Worm (Caenorhabditis elegans) whole organism, mixed stage, embryonic: ENCODE data around the gene flh-2.

Experiments
- bed-3 ChIP-seq: fragments of 200-800 bp; sonication (Bioruptor generic); optimal IDR thresholded peaks from 3 replicates; lab custom pipeline; 2018; ENCODE audit warnings: mild to moderate bottlenecking, missing genetic modification characterization, moderate library complexity, missing compliant biosample characterization
- ceh-83 ChIP-seq: fragments of 200-800 bp; sonication (Bioruptor generic); optimal IDR thresholded peaks from 2 replicates; lab custom pipeline; 2018; ENCODE audit warnings: mild to moderate bottlenecking, missing genetic modification characterization, missing compliant biosample characterization
- elt-3 ChIP-seq: fragments of 150-350 bp; optimal IDR thresholded peaks from 2 replicates; lab custom pipeline; 2014; ENCODE audit warnings: missing biosample characterization, missing genetic modification characterization
- lin-13 ChIP-seq: fragments of 150-350 bp; optimal IDR thresholded peaks from 2 replicates; lab custom pipeline; 2014; ENCODE audit warnings: missing biosample characterization, missing genetic modification characterization
- lsy-2 ChIP-seq: fragments of 150-350 bp; optimal IDR thresholded peaks from 2 replicates; lab custom pipeline; 2014; ENCODE audit warnings: missing biosample characterization, missing genetic modification characterization
- mab-5 ChIP-seq: fragments of 150-350 bp; optimal IDR thresholded peaks from 2 replicates; lab custom pipeline; 2014; ENCODE audit warnings: missing biosample characterization, missing genetic modification characterization
- mep-1 ChIP-seq: fragments of 150-350 bp; optimal IDR thresholded peaks from 2 replicates; lab custom pipeline; 2017; ENCODE audit warnings: missing biosample characterization, missing genetic modification reagents, missing genetic modification characterization, inconsistent platforms
- nhr-28 ChIP-seq: fragments of 150-350 bp; optimal IDR thresholded peaks from 2 replicates; lab custom pipeline; 2014; ENCODE audit warnings: missing biosample characterization, missing genetic modification characterization
- nhr-76 ChIP-seq: sonication (generic microtip); optimal IDR thresholded peaks from 2 replicates; lab custom pipeline; 2017; ENCODE audit warnings: missing biosample characterization, missing genetic modification characterization
- pha-4 ChIP-seq: fragments of 150-350 bp; optimal IDR thresholded peaks from 2 replicates; lab custom pipeline; 2018; ENCODE audit warnings: missing biosample characterization, missing genetic modification reagents, missing genetic modification characterization
- snpc-4 ChIP-seq: fragments of 150-350 bp; optimal IDR thresholded peaks from 2 replicates; lab custom pipeline; 2014; ENCODE audit warnings: missing biosample characterization, missing genetic modification characterization
- unc-62 ChIP-seq: fragments of 150-350 bp; optimal IDR thresholded peaks from 2 replicates; lab custom pipeline; 2014; ENCODE audit warnings: missing biosample characterization, missing genetic modification reagents, missing genetic modification characterization
- ztf-11 ChIP-seq: fragments of 150-350 bp; optimal IDR thresholded peaks from 2 replicates; lab custom pipeline; 2014; ENCODE audit warnings: missing biosample characterization, missing genetic modification characterization

DNA sequence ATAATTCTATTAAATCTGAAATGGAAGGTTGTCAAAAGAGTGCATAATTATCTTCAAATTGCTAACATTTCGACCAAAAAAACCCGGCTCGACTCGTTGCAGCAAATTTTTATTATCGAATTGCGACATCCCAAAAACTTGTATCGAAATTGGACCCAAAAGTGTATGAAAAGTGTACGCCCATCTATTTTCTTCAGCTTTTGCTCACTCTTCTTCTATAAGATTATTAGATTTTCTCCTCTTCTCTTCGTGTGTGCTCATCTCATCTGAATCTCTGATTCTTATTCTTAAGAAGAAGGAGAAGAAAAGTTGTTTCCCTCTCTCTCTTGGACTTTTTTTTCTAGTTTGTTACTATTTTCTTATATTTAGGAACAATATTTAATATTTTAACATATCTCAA, 15.3 kb downstream of the flh-2 start:
- TF ChIP-seq pha-4 (no peak), ceh-83 (GFP tag; lab: Kevin White, UChicago) (no peak), snpc-4 (no peak), nhr-28 (no peak), lin-13 (tag; lab: Kevin White, UChicago) (no peak), mep-1 (tag; lab: Kevin White, UChicago) (no peak), elt-3 (tag; lab: Kevin White, UChicago) (no peak), lsy-2 (no peak), unc-62 (no peak), nhr-76 (no peak), ztf-11 (tag; lab: Kevin White, UChicago) (no peak), bed-3 (GFP tag; lab: Kevin White, UChicago) (no peak), mab-5 (tag; lab: Kevin White, UChicago) (no peak)
